Fruit fly (Drosophila melanogaster) whole organism, prepupa: ENCODE data around the gene CG43336.

Experiments used
- Blimp-1 ChIP-seq: fragments of 200-800 bp; sonication (Bioruptor generic); optimal IDR thresholded peaks from 3 replicates; lab custom pipeline; 2017; ENCODE audit warnings: missing biosample characterization, missing genetic modification characterization, mild to moderate bottlenecking, moderate library complexity, missing genetic modification reagents
- CG10631 ChIP-seq: fragments of 200-800 bp; sonication (Bioruptor generic); optimal IDR thresholded peaks from 2 replicates; lab custom pipeline; 2016; ENCODE audit warnings: missing biosample characterization, missing genetic modification characterization
- CG11294 ChIP-seq: fragments of 200-800 bp; sonication (Bioruptor generic); IDR thresholded peaks from 2 replicates; pipeline ENCODE4 v1.3.6; 2022; ENCODE audit warnings: missing biosample characterization, missing genetic modification characterization
- CG15336 ChIP-seq: fragments of 200-800 bp; sonication (Bioruptor generic); IDR thresholded peaks from 2 replicates; pipeline ENCODE4 v1.3.6; 2022; ENCODE audit warnings: missing biosample characterization, missing genetic modification characterization
- CG1621 ChIP-seq: fragments of 200-800 bp; sonication (Bioruptor generic); optimal IDR thresholded peaks from 3 replicates; lab custom pipeline; 2018; ENCODE audit warnings: missing biosample characterization, mild to moderate bottlenecking, missing genetic modification characterization
- CG16779 ChIP-seq: fragments of 200-800 bp; sonication (Bioruptor generic); optimal IDR thresholded peaks from 3 replicates; lab custom pipeline; 2017; ENCODE audit warnings: missing biosample characterization, mild to moderate bottlenecking, missing genetic modification characterization
- CG31627 ChIP-seq: fragments of 200-800 bp; sonication (Bioruptor generic); optimal IDR thresholded peaks from 3 replicates; lab custom pipeline; 2016; ENCODE audit warnings: missing biosample characterization, missing genetic modification characterization
- CG32006 ChIP-seq: fragments of 200-800 bp; sonication (Bioruptor generic); optimal IDR thresholded peaks from 3 replicates; lab custom pipeline; 2017; ENCODE audit warnings: missing biosample characterization, mild to moderate bottlenecking, missing genetic modification characterization
- CG34406 ChIP-seq: fragments of 200-800 bp; sonication (Bioruptor generic); optimal IDR thresholded peaks from 3 replicates; lab custom pipeline; 2016; ENCODE audit warnings: missing biosample characterization, missing genetic modification characterization
- CG3919 ChIP-seq: fragments of 200-800 bp; sonication (Bioruptor generic); optimal IDR thresholded peaks from 3 replicates; lab custom pipeline; 2016; ENCODE audit warnings: missing biosample characterization, missing genetic modification characterization
- CG4318 ChIP-seq: fragments of 200-800 bp; sonication (Bioruptor generic); optimal IDR thresholded peaks from 3 replicates; lab custom pipeline; 2017; ENCODE audit warnings: missing biosample characterization, mild to moderate bottlenecking, missing genetic modification characterization
- CG6163 ChIP-seq: fragments of 200-800 bp; sonication (Bioruptor generic); IDR thresholded peaks from 3 replicates; pipeline ENCODE4 v1.3.6; 2022; ENCODE audit warnings: missing biosample characterization, missing genetic modification characterization
- CG6792 ChIP-seq: fragments of 200-800 bp; sonication (Bioruptor generic); optimal IDR thresholded peaks from 3 replicates; lab custom pipeline; 2016; ENCODE audit warnings: missing biosample characterization, missing genetic modification characterization
- CG6808 ChIP-seq: fragments of 200-800 bp; sonication (Bioruptor generic); optimal IDR thresholded peaks from 3 replicates; lab custom pipeline; 2017; ENCODE audit warnings: missing biosample characterization, missing genetic modification characterization, mild to moderate bottlenecking, moderate library complexity, missing genetic modification reagents
- CG7368 ChIP-seq: fragments of 200-800 bp; sonication (Bioruptor generic); optimal IDR thresholded peaks from 3 replicates; lab custom pipeline; 2016; ENCODE audit warnings: missing biosample characterization, missing genetic modification characterization
- CG8119 ChIP-seq: fragments of 200-800 bp; sonication (Bioruptor generic); IDR thresholded peaks from 3 replicates; pipeline ENCODE4 v1.3.6; 2022; ENCODE audit warnings: missing biosample characterization, missing genetic modification characterization
- CG8319 ChIP-seq: fragments of 200-800 bp; sonication (Bioruptor generic); optimal IDR thresholded peaks from 3 replicates; lab custom pipeline; 2016; ENCODE audit warnings: missing biosample characterization, missing genetic modification characterization
- CG8632 ChIP-seq: fragments of 200-800 bp; sonication (Bioruptor generic); optimal IDR thresholded peaks from 3 replicates; lab custom pipeline; 2016; ENCODE audit warnings: missing biosample characterization, missing genetic modification characterization
- CG9139 ChIP-seq: fragments of 200-800 bp; sonication (Bioruptor generic); optimal IDR thresholded peaks from 3 replicates; lab custom pipeline; 2017; ENCODE audit warnings: missing biosample characterization, mild to moderate bottlenecking, missing genetic modification characterization
- Eip75B ChIP-seq: fragments of 200-800 bp; sonication (Bioruptor generic); optimal IDR thresholded peaks from 3 replicates; lab custom pipeline; 2016; ENCODE audit warnings: missing biosample characterization, missing genetic modification characterization
- Eip78C ChIP-seq: fragments of 200-800 bp; sonication (Bioruptor generic); peaks from one replicate; lab custom pipeline; 2016; ENCODE audit warnings: missing biosample characterization, missing genetic modification characterization
- Ets21C ChIP-seq: fragments of 200-800 bp; sonication (Bioruptor generic); optimal IDR thresholded peaks from 3 replicates; lab custom pipeline; 2016; ENCODE audit warnings: missing biosample characterization, missing genetic modification characterization
- Ets96B ChIP-seq: fragments of 200-800 bp; optimal IDR thresholded peaks from 2 replicates; lab custom pipeline; 2019; ENCODE audit warnings: missing biosample characterization, mild to moderate bottlenecking, missing genetic modification characterization, moderate library complexity
- Gug ChIP-seq: fragments of 200-800 bp; sonication (Bioruptor generic); IDR thresholded peaks from 2 replicates; pipeline ENCODE4 v1.3.6; 2022; ENCODE audit warnings: missing biosample characterization, missing genetic modification characterization
- Hr39 ChIP-seq: fragments of 200-800 bp; sonication (Bioruptor generic); optimal IDR thresholded peaks from 2 replicates; lab custom pipeline; 2016; ENCODE audit warnings: missing biosample characterization, missing genetic modification characterization
- Hr4 ChIP-seq: fragments of 200-800 bp; sonication (Bioruptor generic); optimal IDR thresholded peaks from 3 replicates; lab custom pipeline; 2016; ENCODE audit warnings: missing biosample characterization, missing genetic modification characterization
- Lpt ChIP-seq: fragments of 200-800 bp; sonication (Bioruptor generic); optimal IDR thresholded peaks from 3 replicates; lab custom pipeline; 2016; ENCODE audit warnings: missing biosample characterization, missing genetic modification characterization
- Met ChIP-seq: fragments of 200-800 bp; sonication (Bioruptor generic); optimal IDR thresholded peaks from 3 replicates; lab custom pipeline; 2016; ENCODE audit warnings: missing biosample characterization, missing genetic modification characterization
- OdsH ChIP-seq: fragments of 200-800 bp; sonication (Bioruptor generic); optimal IDR thresholded peaks from 3 replicates; lab custom pipeline; 2016; ENCODE audit warnings: missing biosample characterization, missing genetic modification characterization
- Smox ChIP-seq: fragments of 200-800 bp; sonication (Bioruptor generic); optimal IDR thresholded peaks from 3 replicates; lab custom pipeline; 2016; ENCODE audit warnings: missing biosample characterization, missing genetic modification characterization
- Sox102F ChIP-seq: fragments of 200-800 bp; sonication (Bioruptor generic); optimal IDR thresholded peaks from 2 replicates; lab custom pipeline; 2016; ENCODE audit warnings: missing biosample characterization, mild to moderate bottlenecking, missing genetic modification characterization
- Sox15 ChIP-seq: fragments of 200-800 bp; sonication (Bioruptor generic); optimal IDR thresholded peaks from 3 replicates; lab custom pipeline; 2016; ENCODE audit warnings: missing biosample characterization, missing genetic modification characterization
- acj6 ChIP-seq: fragments of 200-800 bp; sonication (Bioruptor generic); optimal IDR thresholded peaks from 3 replicates; lab custom pipeline; 2016; ENCODE audit warnings: missing biosample characterization, missing genetic modification characterization
- dac ChIP-seq: fragments of 200-800 bp; sonication (Bioruptor generic); optimal IDR thresholded peaks from 2 replicates; lab custom pipeline; 2017; ENCODE audit warnings: missing biosample characterization, mild to moderate bottlenecking, missing genetic modification characterization
- eg ChIP-seq: fragments of 200-800 bp; sonication (Bioruptor generic); IDR thresholded peaks from 3 replicates; pipeline ENCODE4 v1.3.6; 2022; ENCODE audit warnings: missing biosample characterization, missing genetic modification characterization
- esn ChIP-seq: fragments of 200-800 bp; sonication (Bioruptor generic); optimal IDR thresholded peaks from 2 replicates; lab custom pipeline; 2016; ENCODE audit warnings: missing biosample characterization, mild to moderate bottlenecking, missing genetic modification characterization, moderate library complexity
- fd59A ChIP-seq: fragments of 200-800 bp; sonication (Bioruptor generic); optimal IDR thresholded peaks from 2 replicates; lab custom pipeline; 2017; ENCODE audit warnings: missing biosample characterization, mild to moderate bottlenecking, missing genetic modification characterization, missing genetic modification reagents
- fkh ChIP-seq: fragments of 200-800 bp; sonication (Bioruptor generic); optimal IDR thresholded peaks from 3 replicates; lab custom pipeline; 2017; ENCODE audit warnings: missing biosample characterization, mild to moderate bottlenecking, missing genetic modification characterization, moderate library complexity
- lz ChIP-seq: fragments of 200-800 bp; sonication (Bioruptor generic); optimal IDR thresholded peaks from 3 replicates; lab custom pipeline; 2016; ENCODE audit warnings: missing biosample characterization, missing genetic modification characterization
- net ChIP-seq: fragments of 200-800 bp; sonication (Bioruptor generic); optimal IDR thresholded peaks from 3 replicates; lab custom pipeline; 2016; ENCODE audit warnings: missing biosample characterization, missing genetic modification characterization
- pdm3 ChIP-seq: fragments of 200-800 bp; sonication (Bioruptor generic); optimal IDR thresholded peaks from 3 replicates; lab custom pipeline; 2016; ENCODE audit warnings: missing biosample characterization, missing genetic modification characterization
- spab ChIP-seq: fragments of 200-800 bp; sonication (Bioruptor generic); optimal IDR thresholded peaks from 2 replicates; lab custom pipeline; 2017; ENCODE audit warnings: missing biosample characterization, mild to moderate bottlenecking, missing genetic modification characterization, missing genetic modification reagents
- ss ChIP-seq, 2 experiments: fragments of 200-800 bp; sonication (Bioruptor generic); optimal IDR thresholded peaks; 2 replicates in 1 of 2; 3 replicates in 1 of 2; lab custom pipeline; 2017 to 2018; ENCODE audit warnings: mild to moderate bottlenecking in 2 of 2, missing biosample characterization in 2 of 2, missing genetic modification characterization in 2 of 2, moderate library complexity in 1 of 2
- svp ChIP-seq: fragments of 200-800 bp; sonication (Bioruptor generic); peaks from one replicate; lab custom pipeline; 2016; ENCODE audit warnings: missing biosample characterization, missing genetic modification characterization
- topi ChIP-seq: fragments of 200-800 bp; sonication (Bioruptor generic); optimal IDR thresholded peaks from 3 replicates; lab custom pipeline; 2016; ENCODE audit warnings: missing biosample characterization, missing genetic modification characterization

The CG43336 gene

DNA sequence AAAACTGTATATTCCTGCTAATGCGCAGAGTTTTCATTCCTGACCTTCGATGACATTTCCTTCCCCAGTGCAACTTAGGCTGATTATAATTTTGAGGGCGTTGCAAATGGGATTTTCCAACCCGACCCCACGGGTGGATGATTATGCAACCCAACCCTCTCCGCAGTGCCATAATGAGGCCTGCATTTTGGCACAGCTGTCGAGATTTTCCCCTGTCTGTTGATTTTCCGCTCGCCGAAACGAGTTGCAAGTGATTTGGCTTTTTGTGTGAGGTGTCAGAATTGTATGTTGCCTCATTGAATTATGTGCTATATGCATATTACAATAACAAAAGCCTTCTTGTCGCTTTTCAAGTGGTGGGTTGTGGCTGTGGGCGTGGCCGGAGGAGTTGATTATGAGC is 35.3 kb downstream of the CG43336 start:
- TF ChIP-seq CG7368 (GFP tag; lab: Kevin White, UChicago) (no peak), OdsH (GFP tag; lab: Kevin White, UChicago) (no peak), Sox15 (GFP tag; lab: Kevin White, UChicago) (no peak), lz (GFP tag; lab: Kevin White, UChicago) (no peak), CG31627 (GFP tag; lab: Kevin White, UChicago) (no peak), Blimp-1 (GFP tag; lab: Kevin White, UChicago) (no peak)

DNA sequence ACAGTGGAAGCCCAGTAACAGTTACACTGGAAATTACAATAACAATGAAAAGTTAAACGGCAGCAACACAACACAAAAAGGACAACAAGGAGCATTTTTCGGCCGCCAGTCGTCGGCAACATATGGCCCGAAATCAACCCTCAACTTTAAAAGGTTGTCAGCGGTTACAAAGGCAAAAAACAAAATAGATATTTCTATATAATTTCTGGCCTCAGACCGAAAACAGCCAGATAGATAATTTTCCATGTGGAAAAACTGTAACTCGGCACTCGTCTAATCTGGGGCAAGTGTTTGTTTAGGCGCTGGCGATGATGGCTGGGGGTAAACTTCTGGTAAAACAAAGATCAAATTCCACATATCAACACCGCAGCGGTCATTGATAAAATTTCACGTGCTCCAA is 36.3 kb downstream of the CG43336 start:
- TF ChIP-seq fkh (GFP tag; lab: Kevin White, UChicago) (peak; percentile 31), acj6 (GFP tag; lab: Kevin White, UChicago) (no peak)

DNA sequence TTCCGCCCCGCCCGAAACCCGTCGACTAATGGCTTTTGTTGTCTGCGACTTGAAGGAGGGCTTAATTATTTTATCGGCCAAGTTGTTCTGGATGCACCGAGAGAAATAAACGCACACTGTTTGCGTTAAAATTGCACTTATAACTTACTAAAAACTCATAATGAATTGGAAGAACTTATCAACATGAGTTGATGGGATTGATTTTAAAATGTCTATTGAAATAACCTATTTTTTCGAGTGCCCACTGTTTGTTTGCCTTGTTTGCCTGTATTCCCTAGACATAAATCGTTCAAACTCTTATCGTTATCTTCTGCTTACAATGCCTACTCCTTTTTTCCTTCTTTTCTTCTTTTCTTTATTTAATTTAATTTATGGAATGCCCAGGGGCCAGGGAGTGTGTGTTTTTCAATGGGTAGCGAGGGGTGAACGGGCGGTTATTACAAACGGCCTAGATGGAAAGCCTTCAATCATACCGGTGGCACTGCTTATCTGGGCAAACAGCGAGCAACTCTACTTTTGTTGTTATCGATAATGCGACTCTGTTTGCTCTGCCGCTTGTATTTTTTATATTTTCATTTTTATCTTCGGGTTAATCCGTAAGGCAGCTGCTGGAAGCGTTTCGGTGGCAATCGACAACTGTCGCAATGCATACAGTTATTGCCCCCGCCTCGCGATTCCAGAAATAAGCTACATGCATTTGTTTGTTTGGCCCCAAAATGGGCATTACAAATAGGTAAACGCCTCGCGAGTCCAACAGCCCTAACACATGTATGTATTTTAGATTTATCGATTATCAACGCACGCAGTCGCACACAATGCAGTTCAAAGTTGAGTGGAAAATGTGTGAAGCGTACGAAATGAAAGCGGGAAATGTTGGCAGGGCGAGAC is 39.5 kb downstream of the CG43336 start:
- peak; percentile 47 for TF ChIP-seq Eip75B (GFP tag; lab: Kevin White, UChicago)
- peak; percentile 54 for TF ChIP-seq CG34406 (GFP tag; lab: Kevin White, UChicago)
- TF ChIP-seq net (GFP tag; lab: Kevin White, UChicago), result peak; percentile 53
- peak; percentile 16 for TF ChIP-seq CG1621 (tag; lab: Kevin White, UChicago)
- TF ChIP-seq Ets96B, result peak; percentile 24
- peak; percentile 17 for TF ChIP-seq Sox102F
- TF ChIP-seq Gug, result peak; percentile 75; the same call in 1 of the 2 replicates
- TF ChIP-seq pdm3 (GFP tag; lab: Kevin White, UChicago), result peak; percentile 46
- TF ChIP-seq dac (GFP tag; lab: Kevin White, UChicago), result no peak
- TF ChIP-seq CG6163, result peak; percentile 77
- TF ChIP-seq CG6808 (GFP tag; lab: Kevin White, UChicago), result peak; percentile 0
- TF ChIP-seq Hr39 (GFP tag; lab: Kevin White, UChicago), result peak; percentile 20
- TF ChIP-seq ss (GFP tag; optimal IDR thresholded peaks at IDR 0.05; lab: Kevin White, UChicago), result peak in 1 of 2 experiments; percentile 22
- peak; percentile 46 for TF ChIP-seq CG10631 (GFP tag; lab: Kevin White, UChicago)
- TF ChIP-seq CG11294 (GFP tag; lab: Robert Waterston, UW), result no peak
- TF ChIP-seq CG4318, result no peak
- TF ChIP-seq Sox15 (GFP tag; lab: Kevin White, UChicago), result no peak
- peak; percentile 50 for TF ChIP-seq OdsH (GFP tag; lab: Kevin White, UChicago)
- peak; percentile 53 for TF ChIP-seq CG8632 (GFP tag; lab: Kevin White, UChicago)
- TF ChIP-seq CG8319 (GFP tag; lab: Kevin White, UChicago), result no peak
- TF ChIP-seq CG16779 (tag; lab: Kevin White, UChicago), result no peak
- TF ChIP-seq Smox (GFP tag; lab: Kevin White, UChicago), result no peak
- peak; percentile 59 for TF ChIP-seq CG32006 (GFP tag; lab: Kevin White, UChicago)
- 0 out of 3 replicates have a peak, but pooled peaks have one; percentile 21 for TF ChIP-seq CG8119 (GFP tag; lab: Robert Waterston, UW)
- TF ChIP-seq CG15336, result 0 out of 2 replicates have a peak, but pooled peaks have one; percentile 14
- TF ChIP-seq acj6 (GFP tag; lab: Kevin White, UChicago), result peak; percentile 38
- TF ChIP-seq topi (GFP tag; lab: Kevin White, UChicago), result peak; percentile 16
- TF ChIP-seq svp (GFP tag; lab: Kevin White, UChicago), result peak; percentile 68
- TF ChIP-seq Hr4 (GFP tag; lab: Kevin White, UChicago), result peak; percentile 49
- TF ChIP-seq Met, result no peak
- TF ChIP-seq CG3919 (GFP tag; lab: Kevin White, UChicago), result peak; percentile 22
- peak; percentile 2 for TF ChIP-seq CG9139
- TF ChIP-seq fd59A, result peak; percentile 32
- no peak for TF ChIP-seq Lpt
- TF ChIP-seq CG6792, result peak; percentile 44
- peak; percentile 79 for TF ChIP-seq fkh (GFP tag; lab: Kevin White, UChicago)
- peak; percentile 27 for TF ChIP-seq esn (GFP tag; lab: Kevin White, UChicago)
- TF ChIP-seq spab (GFP tag; lab: Kevin White, UChicago), result no peak
- TF ChIP-seq Eip78C (GFP tag; lab: Kevin White, UChicago), result peak; percentile 91
- TF ChIP-seq CG31627 (GFP tag; lab: Kevin White, UChicago), result no peak
- no peak for TF ChIP-seq Ets21C (GFP tag; lab: Kevin White, UChicago)
- TF ChIP-seq eg, result peak; percentile 49
